Worm (Caenorhabditis elegans) whole organism, L4 larva: ENCODE measurements around the gene F56D1.1.

Experiments used
- egl-27 ChIP-seq: sonication (generic microtip); optimal IDR thresholded peaks from 3 replicates; lab custom pipeline; 2017; ENCODE audit warnings: missing biosample characterization, missing genetic modification reagents, missing genetic modification characterization
- lin-15B ChIP-seq: fragments of 150-350 bp; sonication (generic microtip); optimal IDR thresholded peaks from 3 replicates; lab custom pipeline; 2014; ENCODE audit warnings: missing biosample characterization, missing genetic modification characterization
- nhr-41 ChIP-seq: fragments of 200-800 bp; sonication (Bioruptor generic); IDR thresholded peaks from 2 replicates; pipeline ENCODE4 v1.3.6; 2022; ENCODE audit warnings: missing genetic modification reagents, missing genetic modification characterization, missing compliant biosample characterization

DNA sequence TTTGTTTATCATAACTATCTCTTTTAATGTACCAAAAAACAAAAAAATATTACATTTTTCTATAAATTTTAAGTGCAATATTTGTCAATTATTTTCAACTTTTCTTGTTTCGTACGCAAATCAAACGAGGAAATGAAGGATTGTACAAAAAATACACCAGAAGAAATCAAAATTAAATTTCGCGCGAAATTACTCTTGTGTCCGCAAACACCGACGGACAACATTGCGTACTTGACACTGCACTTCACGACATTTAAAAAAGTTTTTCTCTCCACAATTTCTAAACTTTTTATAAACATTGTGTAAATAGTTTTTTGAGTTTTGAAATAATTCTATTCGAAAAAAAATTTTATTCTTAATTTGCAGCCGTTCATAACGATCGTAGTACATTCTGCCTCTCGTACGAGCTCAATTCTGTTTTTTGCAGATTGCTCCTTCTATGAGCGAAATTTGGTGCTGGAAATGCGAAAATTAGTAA, 4.4 kb upstream of the F56D1.1 start, which contains the start of gene mrps-16:
- TF ChIP-seq egl-27 (tag; lab: Kevin White, UChicago) (no peak), lin-15B (no peak), nhr-41 (GFP tag; lab: Robert Waterston, UW) (no peak)
